Worm (Caenorhabditis elegans): ENCODE measurements around the gene spc-2.

DNA sequence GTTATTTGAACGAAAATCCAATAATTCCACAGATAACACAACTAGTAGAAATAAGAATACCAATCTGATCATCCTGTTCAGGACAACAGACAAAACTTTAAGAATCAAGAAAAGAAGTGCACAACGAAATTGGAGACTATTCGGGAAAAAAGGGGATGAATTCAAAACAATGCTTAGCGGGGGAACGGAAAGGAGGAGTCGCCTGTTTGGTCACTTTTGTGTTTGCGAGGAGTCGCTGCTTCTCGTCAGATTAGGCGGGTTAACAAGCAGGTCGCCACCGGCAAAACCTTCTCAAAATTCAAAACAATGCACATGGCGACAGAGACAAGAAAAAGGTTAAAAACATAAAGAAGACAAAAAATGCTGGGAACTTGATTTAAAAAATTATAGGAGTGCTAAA, 28.1 kb downstream of the spc-2 start, which contains the start of gene C30A5.10:
- TF ChIP-seq ceh-9 (tag; optimal IDR thresholded peaks at IDR 0.05) = no peak
- no peak for TF ChIP-seq ama-1 (optimal IDR thresholded peaks at IDR 0.05)
- no peak for TF ChIP-seq fkh-10 (GFP tag; optimal IDR thresholded peaks at IDR 0.05)
- no peak for TF ChIP-seq npax-4 (tag; optimal IDR thresholded peaks at IDR 0.05)
- no peak for TF ChIP-seq lim-6 (tag; optimal IDR thresholded peaks at IDR 0.05)
- TF ChIP-seq rnt-1 (tag; optimal IDR thresholded peaks at IDR 0.05) = no peak
